Fruit fly (Drosophila melanogaster) whole organism: Measurements from ENCODE around the gene CG43052.

Source experiments
- EcR ChIP-seq, 2 experiments: fragments of >200 bp; optimal IDR thresholded peaks; 2 replicates each; lab custom pipeline; 2017; ENCODE audit warnings: missing biosample characterization in 2 of 2, missing genetic modification characterization in 2 of 2, missing genetic modification reagents in 2 of 2
- pan ChIP-seq: fragments of >200 bp; optimal IDR thresholded peaks from 2 replicates; lab custom pipeline; 2017
- psq ChIP-seq: fragments of >200 bp; optimal IDR thresholded peaks from 2 replicates; lab custom pipeline; 2017

dm6 chr2L:14356793-14357372 lies 5.0 kb downstream of the CG43052 start:
- TF ChIP-seq psq, result no peak
- no peak for TF ChIP-seq pan (lab: Kevin White, UChicago)
- TF ChIP-seq EcR (GFP tag; optimal IDR thresholded peaks at IDR 0.05; lab: Kevin White, UChicago), result no peak
